Worm (Caenorhabditis elegans): ENCODE results near the gene ttr-12.

ttr-12 gene

ce11 chrV:20603014-20603413 is 5.6 kb downstream of the ttr-12 start, which contains the start of gene ttr-11:
Gene ttr-11, plus strand, starts transcription at chrV:20603314.
- TF ChIP-seq med-1 (GFP tag; optimal IDR thresholded peaks at IDR 0.05; ENCODE audit: insufficient read depth): no peak
- no peak for TF ChIP-seq klf-2 (GFP tag; conservative IDR thresholded peaks at IDR 0.05)
- TF ChIP-seq cog-1 (tag; optimal IDR thresholded peaks at IDR 0.05): no peak
- TF ChIP-seq ztf-23 (GFP tag; IDR thresholded peaks at IDR 0.05): no peak
- no peak for TF ChIP-seq T22C8.4 (GFP tag; IDR thresholded peaks at IDR 0.05)
- TF ChIP-seq tab-1 (GFP tag; IDR thresholded peaks at IDR 0.05): no peak
- TF ChIP-seq ref-1 (GFP tag; conservative IDR thresholded peaks at IDR 0.05): no peak
- TF ChIP-seq flt-1 (GFP tag; IDR thresholded peaks at IDR 0.05): no peak
- TF ChIP-seq ztf-29 (GFP tag; IDR thresholded peaks at IDR 0.05): no peak

- TF ChIP-seq ref-1 (GFP tag; conservative IDR thresholded peaks at IDR 0.05): no peak
- no peak for TF ChIP-seq ztf-23 (GFP tag; IDR thresholded peaks at IDR 0.05)
- no peak for TF ChIP-seq tab-1 (GFP tag; IDR thresholded peaks at IDR 0.05)
- no peak for TF ChIP-seq flt-1 (GFP tag; IDR thresholded peaks at IDR 0.05)
- TF ChIP-seq klf-2 (GFP tag; conservative IDR thresholded peaks at IDR 0.05): no peak
- no peak for TF ChIP-seq T22C8.4 (GFP tag; IDR thresholded peaks at IDR 0.05)
- TF ChIP-seq med-1 (GFP tag; optimal IDR thresholded peaks at IDR 0.05; ENCODE audit: insufficient read depth): no peak
- no peak for TF ChIP-seq ztf-29 (GFP tag; IDR thresholded peaks at IDR 0.05)
- no peak for TF ChIP-seq cog-1 (tag; optimal IDR thresholded peaks at IDR 0.05)
These were observed 7.9 kb downstream of the ttr-12 start for ce11 chrV:20600704-20601103.

- no peak for TF ChIP-seq med-1 (GFP tag; optimal IDR thresholded peaks at IDR 0.05; ENCODE audit: insufficient read depth)
These were observed 8.8 kb downstream of the ttr-12 start, which contains the start of gene col-163 for ce11 chrV:20599795-20600194. Gene col-163, plus strand, starts transcription at chrV:20600095.

ce11 chrV:20597076-20597475 is 11.5 kb downstream of the ttr-12 start, which contains the start of gene F46B3.1:
Gene F46B3.1, minus strand, starts transcription at chrV:20597176.
- TF ChIP-seq ztf-29 (GFP tag; IDR thresholded peaks at IDR 0.05) (no peak), flt-1 (GFP tag; IDR thresholded peaks at IDR 0.05) (no peak), klf-2 (GFP tag; conservative IDR thresholded peaks at IDR 0.05) (no peak), ztf-23 (GFP tag; IDR thresholded peaks at IDR 0.05) (no peak), ref-1 (GFP tag; conservative IDR thresholded peaks at IDR 0.05) (no peak), tab-1 (GFP tag; IDR thresholded peaks at IDR 0.05) (no peak), T22C8.4 (GFP tag; IDR thresholded peaks at IDR 0.05) (no peak)

- no peak for TF ChIP-seq ztf-23 (GFP tag; IDR thresholded peaks at IDR 0.05)
- TF ChIP-seq klf-2 (GFP tag; conservative IDR thresholded peaks at IDR 0.05): no peak
- TF ChIP-seq tab-1 (GFP tag; IDR thresholded peaks at IDR 0.05): no peak
- no peak for TF ChIP-seq T22C8.4 (GFP tag; IDR thresholded peaks at IDR 0.05)
- no peak for TF ChIP-seq ref-1 (GFP tag; conservative IDR thresholded peaks at IDR 0.05)
- no peak for TF ChIP-seq cog-1 (tag; optimal IDR thresholded peaks at IDR 0.05)
- TF ChIP-seq ztf-29 (GFP tag; IDR thresholded peaks at IDR 0.05): no peak
- no peak for TF ChIP-seq med-1 (GFP tag; optimal IDR thresholded peaks at IDR 0.05; ENCODE audit: insufficient read depth)
- no peak for TF ChIP-seq flt-1 (GFP tag; IDR thresholded peaks at IDR 0.05)
These were observed 12.9 kb downstream of the ttr-12 start, which contains the start of gene F26F2.11 for ce11 chrV:20595653-20596052. Gene F26F2.11, minus strand, starts transcription at chrV:20595753.

ce11 chrV:20594746-20595145 is 13.8 kb downstream of the ttr-12 start, which contains the start of gene F26F2.10:
Gene F26F2.10, minus strand, starts transcription at chrV:20594846.
- TF ChIP-seq tab-1 (GFP tag; IDR thresholded peaks at IDR 0.05) (no peak), cog-1 (tag; optimal IDR thresholded peaks at IDR 0.05) (no peak), ztf-29 (GFP tag; IDR thresholded peaks at IDR 0.05) (no peak), klf-2 (GFP tag; conservative IDR thresholded peaks at IDR 0.05) (no peak), T22C8.4 (GFP tag; IDR thresholded peaks at IDR 0.05) (no peak), flt-1 (GFP tag; IDR thresholded peaks at IDR 0.05) (no peak)

ce11 chrV:20580511-20581040 is 28.0 kb downstream of the ttr-12 start, which contains the start of gene F26F2.7:
Gene F26F2.7, plus strand, starts transcription at chrV:20580990.
- TF ChIP-seq T22C8.4 (GFP tag; IDR thresholded peaks at IDR 0.05): no peak
- no peak for TF ChIP-seq ztf-29 (GFP tag; IDR thresholded peaks at IDR 0.05)
- peak; percentile 81 for TF ChIP-seq cog-1 (tag; optimal IDR thresholded peaks at IDR 0.05)
- peak; percentile 56; the same call in 1 of the 2 replicates for TF ChIP-seq ztf-23 (GFP tag; IDR thresholded peaks at IDR 0.05)
- TF ChIP-seq tab-1 (GFP tag; IDR thresholded peaks at IDR 0.05): peak; percentile 69; the same call in 1 of the 2 replicates
- TF ChIP-seq flt-1 (GFP tag; IDR thresholded peaks at IDR 0.05): 0 out of 2 replicates have a peak, but pooled peaks have one; percentile 50
- TF ChIP-seq ref-1 (GFP tag; conservative IDR thresholded peaks at IDR 0.05): no peak

ce11 chrV:20579534-20579933 is 29.1 kb downstream of the ttr-12 start, which contains the start of gene F26F2.8:
Gene F26F2.8, plus strand, starts transcription at chrV:20579546.
- TF ChIP-seq T22C8.4 (GFP tag; IDR thresholded peaks at IDR 0.05) (no peak), ztf-23 (GFP tag; IDR thresholded peaks at IDR 0.05) (no peak), ref-1 (GFP tag; conservative IDR thresholded peaks at IDR 0.05) (no peak)

- TF ChIP-seq cog-1 (tag; optimal IDR thresholded peaks at IDR 0.05): no peak
These were observed 33.7 kb downstream of the ttr-12 start for ce11 chrV:20574872-20575271.

- TF ChIP-seq ztf-29 (GFP tag; IDR thresholded peaks at IDR 0.05) (no peak), klf-2 (GFP tag; conservative IDR thresholded peaks at IDR 0.05) (no peak), T22C8.4 (GFP tag; IDR thresholded peaks at IDR 0.05) (no peak), med-1 (GFP tag; optimal IDR thresholded peaks at IDR 0.05; ENCODE audit: insufficient read depth) (no peak), tab-1 (GFP tag; IDR thresholded peaks at IDR 0.05) (no peak), flt-1 (GFP tag; IDR thresholded peaks at IDR 0.05) (no peak), ref-1 (GFP tag; conservative IDR thresholded peaks at IDR 0.05) (no peak), cog-1 (tag; optimal IDR thresholded peaks at IDR 0.05) (no peak), ztf-23 (GFP tag; IDR thresholded peaks at IDR 0.05) (no peak)
These were observed 34.3 kb downstream of the ttr-12 start, which contains the start of gene clec-263 for ce11 chrV:20574314-20574713. Gene clec-263, plus strand, starts transcription at chrV:20574614.
